Worm (Caenorhabditis elegans) whole organism, late embryonic: Measurements from ENCODE around the gene C31C9.7.

Experiments used
- Y22D7AL.16 ChIP-seq: sonication (generic microtip); optimal IDR thresholded peaks from 2 replicates; lab custom pipeline; 2016; ENCODE audit warnings: missing genetic modification characterization, missing compliant biosample characterization
- ama-1 ChIP-seq: fragments of 150-350 bp; optimal IDR thresholded peaks from 2 replicates; lab custom pipeline; 2014
- ceh-9 ChIP-seq: sonication (generic microtip); optimal IDR thresholded peaks from 2 replicates; lab custom pipeline; 2016; ENCODE audit warnings: mild to moderate bottlenecking, missing genetic modification characterization, inconsistent platforms, missing compliant biosample characterization
- fkh-6 ChIP-seq: sonication (generic microtip); optimal IDR thresholded peaks from 2 replicates; lab custom pipeline; 2016; ENCODE audit warnings: missing genetic modification characterization, missing compliant biosample characterization
- lim-6 ChIP-seq: sonication (generic microtip); optimal IDR thresholded peaks from 2 replicates; lab custom pipeline; 2016; ENCODE audit warnings: missing genetic modification characterization, missing compliant biosample characterization
- nfya-1 ChIP-seq: sonication (generic microtip); optimal IDR thresholded peaks from 2 replicates; lab custom pipeline; 2017; ENCODE audit warnings: missing genetic modification characterization, mild to moderate bottlenecking, missing compliant biosample characterization, antibody characterized with exemption, moderate library complexity
- pag-3 ChIP-seq: sonication (generic microtip); optimal IDR thresholded peaks from 2 replicates; lab custom pipeline; 2016; ENCODE audit warnings: missing compliant biosample characterization, missing genetic modification characterization, borderline replicate concordance
- pha-4 ChIP-seq: fragments of 150-350 bp; optimal IDR thresholded peaks from 2 replicates; lab custom pipeline; 2018; ENCODE audit warnings: missing biosample characterization, missing genetic modification reagents, missing genetic modification characterization
- pqm-1 ChIP-seq: sonication (generic microtip); optimal IDR thresholded peaks from 2 replicates; lab custom pipeline; 2016; ENCODE audit warnings: missing genetic modification characterization, missing compliant biosample characterization
- pros-1 ChIP-seq: fragments of 150-350 bp; optimal IDR thresholded peaks from 2 replicates; lab custom pipeline; 2014; ENCODE audit warnings: missing biosample characterization, missing genetic modification reagents, missing genetic modification characterization
- sox-4 ChIP-seq: sonication (generic microtip); optimal IDR thresholded peaks from 2 replicates; lab custom pipeline; 2017; ENCODE audit warnings: mild to moderate bottlenecking, missing genetic modification characterization, inconsistent platforms, missing compliant biosample characterization

ce11 chrII:13638576-13638975, 30.3 kb upstream of the C31C9.7 start:
- TF ChIP-seq ama-1 (lab: Kevin White, UChicago) (no peak), ceh-9 (tag; lab: Kevin White, UChicago) (no peak), nfya-1 (tag; lab: Kevin White, UChicago) (no peak), pqm-1 (tag; lab: Kevin White, UChicago) (no peak), sox-4 (no peak), fkh-6 (tag; lab: Kevin White, UChicago) (no peak), pha-4 (tag; lab: Kevin White, UChicago) (no peak), lim-6 (tag; lab: Kevin White, UChicago) (no peak), Y22D7AL.16 (no peak), pros-1 (tag; lab: Kevin White, UChicago) (no peak), pag-3 (no peak)
